Fruit fly (Drosophila melanogaster): Measurements from ENCODE around the gene PGRP-LF.

PGRP-LF gene

dm6 chr3L:9335711-9336110 is 13.7 kb upstream of the PGRP-LF start (continued):
- no peak for TF ChIP-seq N (GFP tag; optimal IDR thresholded peaks at IDR 0.05)
- TF ChIP-seq fru (GFP tag; optimal IDR thresholded peaks at IDR 0.05): no peak
- TF ChIP-seq lola (GFP tag; optimal IDR thresholded peaks at IDR 0.05): no peak
- TF ChIP-seq ey (GFP tag; optimal IDR thresholded peaks at IDR 0.05): no peak
- no peak for TF ChIP-seq sage (GFP tag; optimal IDR thresholded peaks at IDR 0.05)
- no peak for TF ChIP-seq jim (GFP tag; optimal IDR thresholded peaks at IDR 0.05)

- TF ChIP-seq dl (GFP tag; optimal IDR thresholded peaks at IDR 0.05; ENCODE audit: insufficient read depth in 1 of 2, partially characterized antibody in 2 of 2): peak in 1 of 2 experiments; percentile 40
- no peak for TF ChIP-seq usp (GFP tag; optimal IDR thresholded peaks at IDR 0.05)
These were observed 11.4 kb upstream of the PGRP-LF start for dm6 chr3L:9337942-9338468.

dm6 chr3L:9338510-9338909 is 10.9 kb upstream of the PGRP-LF start, which contains the start of gene PGRP-LC:
TSS of gene PGRP-LC (plus strand) at chr3L:9338810.
- no peak for TF ChIP-seq sage (GFP tag; optimal IDR thresholded peaks at IDR 0.05)
- no peak for TF ChIP-seq ey (GFP tag; optimal IDR thresholded peaks at IDR 0.05)
- TF ChIP-seq N (GFP tag; optimal IDR thresholded peaks at IDR 0.05): no peak

- no peak for TF ChIP-seq Hr78 (GFP tag; optimal IDR thresholded peaks at IDR 0.05)
- TF ChIP-seq jim (GFP tag; optimal IDR thresholded peaks at IDR 0.05): no peak
- TF ChIP-seq br (GFP tag; optimal IDR thresholded peaks at IDR 0.05): no peak
- TF ChIP-seq Rel (GFP tag; optimal IDR thresholded peaks at IDR 0.05): no peak
- no peak for TF ChIP-seq Rel (tag; optimal IDR thresholded peaks at IDR 0.05)
- TF ChIP-seq N (GFP tag; optimal IDR thresholded peaks at IDR 0.05): no peak
- no peak for TF ChIP-seq rgr (GFP tag; optimal IDR thresholded peaks at IDR 0.05)
- no peak for TF ChIP-seq foxo (GFP tag; optimal IDR thresholded peaks at IDR 0.05)
- no peak for TF ChIP-seq brk (GFP tag; optimal IDR thresholded peaks at IDR 0.05)
- TF ChIP-seq lola (GFP tag; optimal IDR thresholded peaks at IDR 0.05): no peak
- TF ChIP-seq tai (GFP tag; optimal IDR thresholded peaks at IDR 0.05): no peak
- TF ChIP-seq h (GFP tag; optimal IDR thresholded peaks at IDR 0.05): no peak
These were observed 10.4 kb upstream of the PGRP-LF start for dm6 chr3L:9339021-9339420.

dm6 chr3L:9340232-9340631 is 9.2 kb upstream of the PGRP-LF start:
- TF ChIP-seq sage (GFP tag; optimal IDR thresholded peaks at IDR 0.05) (no peak), sv (GFP tag; optimal IDR thresholded peaks at IDR 0.05) (no peak), GATAd (GFP tag; optimal IDR thresholded peaks at IDR 0.05) (no peak), CrebA (GFP tag; optimal IDR thresholded peaks at IDR 0.05; ENCODE audit: borderline replicate concordance) (no peak), Dif (GFP tag; optimal IDR thresholded peaks at IDR 0.05; ENCODE audit: partially characterized antibody) (peak; percentile 27), dmrt93B (GFP tag; optimal IDR thresholded peaks at IDR 0.05) (no peak), Abd-B (GFP tag; optimal IDR thresholded peaks at IDR 0.05) (no peak), Rel (GFP tag; optimal IDR thresholded peaks at IDR 0.05) (no peak), Rel (tag; optimal IDR thresholded peaks at IDR 0.05) (peak; percentile 33), N (GFP tag; optimal IDR thresholded peaks at IDR 0.05) (no peak), woc (GFP tag; optimal IDR thresholded peaks at IDR 0.05) (no peak), tai (GFP tag; optimal IDR thresholded peaks at IDR 0.05) (no peak), Hr83 (GFP tag; optimal IDR thresholded peaks at IDR 0.05; ENCODE audit: poor library complexity, severe bottlenecking) (no peak), h (GFP tag; optimal IDR thresholded peaks at IDR 0.05) (peak; percentile 3), dsf (GFP tag; optimal IDR thresholded peaks at IDR 0.05; ENCODE audit: borderline replicate concordance) (no peak), ey (GFP tag; optimal IDR thresholded peaks at IDR 0.05) (no peak), Jra (GFP tag; optimal IDR thresholded peaks at IDR 0.05) (no peak), pan (optimal IDR thresholded peaks at IDR 0.05) (no peak), Hr78 (GFP tag; optimal IDR thresholded peaks at IDR 0.05) (no peak), dl (GFP tag; optimal IDR thresholded peaks at IDR 0.05; ENCODE audit: insufficient read depth in 1 of 2, partially characterized antibody in 2 of 2) (peak in 1 of 2 experiments; percentile 8), CG9705 (GFP tag; optimal IDR thresholded peaks at IDR 0.05) (no peak), Vsx2 (GFP tag; optimal IDR thresholded peaks at IDR 0.05; ENCODE audit: partially characterized antibody) (peak; percentile 40)

dm6 chr3L:9340839-9341238 is 8.6 kb upstream of the PGRP-LF start:
- no peak for TF ChIP-seq Rel (GFP tag; optimal IDR thresholded peaks at IDR 0.05)
- peak; percentile 51 for TF ChIP-seq Rel (tag; optimal IDR thresholded peaks at IDR 0.05)
- TF ChIP-seq sv (GFP tag; optimal IDR thresholded peaks at IDR 0.05): no peak
- no peak for TF ChIP-seq br (GFP tag; optimal IDR thresholded peaks at IDR 0.05)
- TF ChIP-seq N (GFP tag; optimal IDR thresholded peaks at IDR 0.05): peak; percentile 15
- TF ChIP-seq CrebA (GFP tag; optimal IDR thresholded peaks at IDR 0.05; ENCODE audit: borderline replicate concordance): no peak
